Fruit fly (Drosophila melanogaster) whole organism, embryonic: ENCODE measurements around the gene jus.

Experiments used
- Ada2b ChIP-seq: fragments of 200-800 bp; sonication (Bioruptor generic); IDR thresholded peaks from 2 replicates; pipeline ENCODE4 v1.3.6; 2022; ENCODE audit warnings: missing biosample characterization, missing genetic modification characterization
- B-H1 ChIP-seq: fragments of 200-800 bp; sonication (Bioruptor generic); IDR thresholded peaks from 3 replicates; pipeline ENCODE4 v1.3.6; 2022; ENCODE audit warnings: missing biosample characterization, missing genetic modification characterization
- Blimp-1 ChIP-seq: fragments of 200-800 bp; sonication (Bioruptor generic); optimal IDR thresholded peaks from 3 replicates; lab custom pipeline; 2018; ENCODE audit warnings: missing biosample characterization, missing genetic modification characterization, mild to moderate bottlenecking, moderate library complexity, missing genetic modification reagents
- BtbVII ChIP-seq: fragments of 200-800 bp; sonication (Bioruptor generic); optimal IDR thresholded peaks from 3 replicates; lab custom pipeline; 2017; ENCODE audit warnings: missing biosample characterization, mild to moderate bottlenecking, missing genetic modification characterization
- CG10147 ChIP-seq: fragments of 200-800 bp; sonication (Bioruptor generic); optimal IDR thresholded peaks from 2 replicates; lab custom pipeline; 2019; ENCODE audit warnings: missing biosample characterization, mild to moderate bottlenecking, missing genetic modification characterization, moderate library complexity
- CG10267 ChIP-seq: fragments of 200-800 bp; sonication (Bioruptor generic); optimal IDR thresholded peaks from 2 replicates; lab custom pipeline; 2018; ENCODE audit warnings: missing biosample characterization, mild to moderate bottlenecking, missing genetic modification characterization, moderate library complexity
- CG10321 ChIP-seq: fragments of 200-800 bp; sonication (Bioruptor generic); IDR thresholded peaks from 2 replicates; pipeline ENCODE4 v1.3.6; 2022; ENCODE audit warnings: missing biosample characterization, missing genetic modification characterization
- CG10431 ChIP-seq: fragments of 200-800 bp; sonication (Bioruptor generic); optimal IDR thresholded peaks from 3 replicates; lab custom pipeline; 2018; ENCODE audit warnings: missing biosample characterization, mild to moderate bottlenecking, missing genetic modification characterization
- CG11504 ChIP-seq: fragments of 200-800 bp; sonication (Bioruptor generic); optimal IDR thresholded peaks from 3 replicates; lab custom pipeline; 2019; ENCODE audit warnings: missing biosample characterization, mild to moderate bottlenecking, missing genetic modification characterization, moderate library complexity
- CG11696 ChIP-seq: fragments of 200-800 bp; sonication (Bioruptor generic); IDR thresholded peaks from 2 replicates; pipeline ENCODE4 v1.3.6; 2022; ENCODE audit warnings: missing biosample characterization, missing genetic modification characterization
- CG12299 ChIP-seq: fragments of 200-800 bp; sonication (Bioruptor generic); optimal IDR thresholded peaks from 2 replicates; lab custom pipeline; 2018; ENCODE audit warnings: missing biosample characterization, mild to moderate bottlenecking, missing genetic modification characterization
- CG14050 ChIP-seq: fragments of 200-800 bp; sonication (Bioruptor generic); IDR thresholded peaks from 3 replicates; pipeline ENCODE4 v1.3.6; 2022; ENCODE audit warnings: missing biosample characterization, missing genetic modification characterization
- CG17829 ChIP-seq: fragments of 200-800 bp; optimal IDR thresholded peaks from 2 replicates; lab custom pipeline; 2019; ENCODE audit warnings: missing biosample characterization, mild to moderate bottlenecking, missing genetic modification characterization, moderate library complexity
- CG17912 ChIP-seq: fragments of 200-800 bp; sonication (Bioruptor generic); optimal IDR thresholded peaks from 2 replicates; lab custom pipeline; 2018; ENCODE audit warnings: missing biosample characterization, mild to moderate bottlenecking, missing genetic modification characterization
- CG18011 ChIP-seq: fragments of 200-800 bp; sonication (Bioruptor generic); optimal IDR thresholded peaks from 2 replicates; lab custom pipeline; 2017; ENCODE audit warnings: missing biosample characterization, missing genetic modification characterization, mild to moderate bottlenecking, moderate library complexity, missing genotype
- CG30020 ChIP-seq: fragments of 200-800 bp; optimal IDR thresholded peaks from 2 replicates; lab custom pipeline; 2019; ENCODE audit warnings: missing biosample characterization, mild to moderate bottlenecking, missing genetic modification characterization, moderate library complexity
- CG3281 ChIP-seq: fragments of 200-800 bp; sonication (Bioruptor generic); optimal IDR thresholded peaks from 3 replicates; lab custom pipeline; 2017; ENCODE audit warnings: missing biosample characterization, mild to moderate bottlenecking, missing genetic modification characterization
- CG3838 ChIP-seq: fragments of 200-800 bp; sonication (Bioruptor generic); optimal IDR thresholded peaks from 3 replicates; lab custom pipeline; 2016; ENCODE audit warnings: missing biosample characterization, missing genetic modification characterization
- CG3847 ChIP-seq: fragments of 200-800 bp; sonication (Bioruptor generic); IDR thresholded peaks from 2 replicates; pipeline ENCODE4 v1.3.6; 2022; ENCODE audit warnings: missing biosample characterization, missing genetic modification characterization
- CG7745 ChIP-seq: fragments of 200-800 bp; sonication (Bioruptor generic); optimal IDR thresholded peaks from 2 replicates; lab custom pipeline; 2018; ENCODE audit warnings: missing biosample characterization, mild to moderate bottlenecking, missing genetic modification characterization, moderate library complexity
- CG8281 ChIP-seq: fragments of 200-800 bp; sonication (Bioruptor generic); optimal IDR thresholded peaks from 2 replicates; lab custom pipeline; 2018; ENCODE audit warnings: missing biosample characterization, mild to moderate bottlenecking, missing genetic modification characterization, moderate library complexity
- CG9876 ChIP-seq: fragments of 200-800 bp; sonication (Bioruptor generic); optimal IDR thresholded peaks from 2 replicates; lab custom pipeline; 2016; ENCODE audit warnings: missing biosample characterization, missing genetic modification characterization
- CHES-1-like ChIP-seq: fragments of 200-800 bp; sonication (Bioruptor generic); optimal IDR thresholded peaks from 2 replicates; lab custom pipeline; 2016; ENCODE audit warnings: missing biosample characterization, missing genetic modification characterization
- Elba2 ChIP-seq: fragments of 200-800 bp; sonication (Bioruptor generic); optimal IDR thresholded peaks from 3 replicates; lab custom pipeline; 2016; ENCODE audit warnings: missing biosample characterization, missing genetic modification characterization
- Ets65A ChIP-seq: fragments of 200-800 bp; sonication (Bioruptor generic); peaks from one replicate; lab custom pipeline; 2016; ENCODE audit warnings: missing biosample characterization, missing genetic modification characterization
- Gsc ChIP-seq: fragments of 200-800 bp; sonication (Bioruptor generic); IDR thresholded peaks from 2 replicates; pipeline ENCODE4 v1.3.6; 2022; ENCODE audit warnings: missing biosample characterization, missing genetic modification characterization
- Gug ChIP-seq: fragments of 200-800 bp; sonication (Bioruptor generic); IDR thresholded peaks from 4 replicates; pipeline ENCODE4 v1.3.6; 2022; ENCODE audit warnings: missing biosample characterization, missing genetic modification characterization
- H2.0 ChIP-seq: fragments of 200-800 bp; sonication (Bioruptor generic); IDR thresholded peaks from 2 replicates; pipeline ENCODE4 v1.3.6; 2022; ENCODE audit warnings: missing biosample characterization, missing genetic modification characterization
- HmgZ ChIP-seq: fragments of 200-800 bp; sonication (Bioruptor generic); optimal IDR thresholded peaks from 2 replicates; lab custom pipeline; 2018; ENCODE audit warnings: missing biosample characterization, mild to moderate bottlenecking, missing genetic modification characterization
- Med ChIP-seq: fragments of 200-800 bp; sonication (Bioruptor generic); peaks from one replicate; lab custom pipeline; 2016; ENCODE audit warnings: missing biosample characterization, missing genetic modification characterization, mild to moderate bottlenecking, inconsistent platforms, moderate library complexity
- Myb ChIP-seq: fragments of 200-800 bp; sonication (Bioruptor generic); optimal IDR thresholded peaks from 2 replicates; lab custom pipeline; 2016; ENCODE audit warnings: missing biosample characterization, missing genetic modification characterization
- Rfx ChIP-seq: fragments of 200-800 bp; sonication (Bioruptor generic); IDR thresholded peaks from 2 replicates; pipeline ENCODE4 v1.3.6; 2022; ENCODE audit warnings: missing biosample characterization, missing genetic modification characterization
- Six4 ChIP-seq: fragments of 200-800 bp; sonication (Bioruptor generic); optimal IDR thresholded peaks from 2 replicates; lab custom pipeline; 2016; ENCODE audit warnings: missing biosample characterization, missing genetic modification characterization
- Taf1 ChIP-seq: fragments of 200-800 bp; sonication (Bioruptor generic); IDR thresholded peaks from 2 replicates; pipeline ENCODE4 v1.3.6; 2022; ENCODE audit warnings: missing biosample characterization, missing genetic modification characterization
- aop ChIP-seq: fragments of 200-800 bp; sonication (Bioruptor generic); IDR thresholded peaks from 2 replicates; pipeline ENCODE4 v1.3.6; 2022; ENCODE audit warnings: missing biosample characterization, missing genetic modification characterization
- ara ChIP-seq: fragments of 200-800 bp; sonication (Bioruptor generic); IDR thresholded peaks from 2 replicates; pipeline ENCODE4 v1.3.6; 2022; ENCODE audit warnings: missing biosample characterization, missing genetic modification characterization
- bsh ChIP-seq, 2 experiments: fragments of 200-800 bp; sonication (Bioruptor generic); optimal IDR thresholded peaks; 2 replicates each; lab custom pipeline; 2017 to 2018; ENCODE audit warnings: mild to moderate bottlenecking in 2 of 2, missing biosample characterization in 2 of 2, missing genetic modification characterization in 2 of 2, moderate library complexity in 1 of 2
- danr ChIP-seq: fragments of 200-800 bp; sonication (Bioruptor generic); IDR thresholded peaks from 2 replicates; pipeline ENCODE4 v1.3.6; 2022; ENCODE audit warnings: missing biosample characterization, missing genetic modification characterization
- dm ChIP-seq: fragments of 200-800 bp; sonication (Bioruptor generic); optimal IDR thresholded peaks from 3 replicates; lab custom pipeline; 2016; ENCODE audit warnings: missing biosample characterization, missing genetic modification characterization
- dmrt99B ChIP-seq: fragments of 200-800 bp; sonication (Bioruptor generic); optimal IDR thresholded peaks from 2 replicates; lab custom pipeline; 2018; ENCODE audit warnings: missing biosample characterization, mild to moderate bottlenecking, missing genetic modification characterization, moderate library complexity
- dpn ChIP-seq, 2 experiments: fragments of 200-800 bp; sonication (Bioruptor generic); optimal IDR thresholded peaks; 3 replicates each; lab custom pipeline; 2016; ENCODE audit warnings: missing biosample characterization in 2 of 2, missing genetic modification characterization in 2 of 2
- ewg ChIP-seq: fragments of 200-800 bp; sonication (Bioruptor generic); optimal IDR thresholded peaks from 3 replicates; lab custom pipeline; 2017; ENCODE audit warnings: mild to moderate bottlenecking, missing biosample characterization, missing genetic modification reagents, missing genetic modification characterization
- fd96Cb ChIP-seq: fragments of 200-800 bp; sonication (Bioruptor generic); optimal IDR thresholded peaks from 2 replicates; lab custom pipeline; 2018; ENCODE audit warnings: missing biosample characterization, mild to moderate bottlenecking, missing genetic modification characterization, moderate library complexity
- gsb-n ChIP-seq: fragments of 200-800 bp; sonication (Bioruptor generic); optimal IDR thresholded peaks from 3 replicates; lab custom pipeline; 2018; ENCODE audit warnings: missing biosample characterization, mild to moderate bottlenecking, missing genetic modification characterization
- mld ChIP-seq: fragments of 200-800 bp; sonication (Bioruptor generic); IDR thresholded peaks from 3 replicates; pipeline ENCODE4 v1.3.6; 2022; ENCODE audit warnings: missing biosample characterization, missing genetic modification characterization; ENCODE audit not compliant: partially characterized antibody
- nau ChIP-seq: fragments of 200-800 bp; sonication (Bioruptor generic); optimal IDR thresholded peaks from 3 replicates; lab custom pipeline; 2017; ENCODE audit warnings: missing biosample characterization, mild to moderate bottlenecking, missing genetic modification characterization, missing genetic modification reagents
- ranshi ChIP-seq: fragments of 200-800 bp; sonication (Bioruptor generic); IDR thresholded peaks from 2 replicates; pipeline ENCODE4 v1.3.6; 2022; ENCODE audit warnings: missing biosample characterization, missing genetic modification characterization
- sens ChIP-seq: fragments of 200-800 bp; sonication (Bioruptor generic); peaks from one replicate; lab custom pipeline; 2016; ENCODE audit warnings: missing biosample characterization, missing genetic modification characterization
- sna ChIP-seq: fragments of 200-800 bp; sonication (Bioruptor generic); IDR thresholded peaks from 2 replicates; pipeline ENCODE4 v1.3.6; 2022; ENCODE audit warnings: missing biosample characterization, missing genetic modification characterization; ENCODE audit not compliant: partially characterized antibody
- trh ChIP-seq: fragments of 200-800 bp; sonication (Bioruptor generic); optimal IDR thresholded peaks from 2 replicates; lab custom pipeline; 2016; ENCODE audit warnings: missing biosample characterization, missing genetic modification characterization
- vvl ChIP-seq: fragments of 200-800 bp; sonication (Bioruptor generic); IDR thresholded peaks from 2 replicates; pipeline ENCODE4 v1.3.6; 2022; ENCODE audit warnings: missing biosample characterization, missing genetic modification characterization
- zen ChIP-seq: fragments of 200-800 bp; sonication (Bioruptor generic); optimal IDR thresholded peaks from 3 replicates; lab custom pipeline; 2018; ENCODE audit warnings: missing biosample characterization, mild to moderate bottlenecking, missing genetic modification characterization, moderate library complexity

Gene jus

dm6 chr3R:29218001-29218400 is 23.2 kb upstream of the jus start (continued):
- TF ChIP-seq BtbVII (GFP tag; lab: Kevin White, UChicago) (no peak), HmgZ (tag; lab: Kevin White, UChicago) (no peak), CG3847 (GFP tag; lab: Robert Waterston, UW) (no peak), Myb (GFP tag; lab: Kevin White, UChicago) (no peak), CG3281 (GFP tag; lab: Kevin White, UChicago) (no peak), Gsc (GFP tag; lab: Robert Waterston, UW) (no peak), ara (GFP tag; lab: Robert Waterston, UW) (peak; percentile 6; the same call in 1 of the 2 replicates), dm (GFP tag; lab: Kevin White, UChicago) (no peak), Gug (GFP tag; lab: Robert Waterston, UW) (no peak), Elba2 (no peak), CG10431 (GFP tag; lab: Kevin White, UChicago) (no peak), CG17912 (no peak), Rfx (GFP tag; lab: Robert Waterston, UW) (no peak), zen (tag; lab: Kevin White, UChicago) (no peak), CG10321 (no peak), ewg (GFP tag; lab: Kevin White, UChicago) (no peak), H2.0 (no peak), CG9876 (GFP tag; lab: Kevin White, UChicago) (no peak), Taf1 (GFP tag; lab: Robert Waterston, UW) (no peak), CG30020 (no peak), Ets65A (GFP tag; lab: Kevin White, UChicago) (no peak), Six4 (no peak), ranshi (GFP tag; lab: Robert Waterston, UW) (no peak), CG12299 (tag; lab: Kevin White, UChicago) (no peak), CG18011 (GFP tag; lab: Kevin White, UChicago) (no peak), nau (GFP tag; lab: Kevin White, UChicago) (no peak), Med (GFP tag; lab: Kevin White, UChicago) (peak; percentile 8), CG11696 (GFP tag; lab: Robert Waterston, UW) (0 out of 2 replicates have a peak, but pooled peaks have one; percentile 12), dmrt99B (tag; lab: Kevin White, UChicago) (peak; percentile 48), CG7745 (no peak), CG17829 (peak; percentile 3), fd96Cb (peak; percentile 11), sna (GFP tag; lab: Robert Waterston, UW) (no peak), danr (GFP tag; lab: Robert Waterston, UW) (no peak), dpn (GFP tag; optimal IDR thresholded peaks at IDR 0.05; lab: Kevin White, UChicago) (no peak), trh (no peak), gsb-n (tag; lab: Kevin White, UChicago) (no peak), CG10267 (peak; percentile 7), aop (GFP tag; lab: Robert Waterston, UW) (no peak), vvl (GFP tag; lab: Robert Waterston, UW) (no peak), CG14050 (no peak), mld (no peak), bsh (GFP tag; optimal IDR thresholded peaks at IDR 0.05; lab: Kevin White, UChicago) (peak in 1 of 2 experiments; percentile 48), CHES-1-like (no peak), sens (peak; percentile 66), CG10147 (no peak), CG8281 (tag; lab: Kevin White, UChicago) (no peak), Ada2b (GFP tag; lab: Robert Waterston, UW) (no peak), CG3838 (GFP tag; lab: Kevin White, UChicago) (no peak), B-H1 (no peak), CG11504 (tag; lab: Kevin White, UChicago) (peak; percentile 16), Blimp-1 (GFP tag; lab: Kevin White, UChicago) (peak; percentile 28)
